Worm (Caenorhabditis elegans) whole organism, L4/young adult: ENCODE measurements around the gene dli-1.

Experiments
- W03F9.2 ChIP-seq: fragments of 150-350 bp; optimal IDR thresholded peaks from 2 replicates; lab custom pipeline; 2014; ENCODE audit warnings: missing biosample characterization, missing genetic modification characterization
- dao-5 ChIP-seq: sonication (generic microtip); optimal IDR thresholded peaks from 2 replicates; lab custom pipeline; 2016; ENCODE audit warnings: missing genotype, missing genetic modification characterization, moderate library complexity, missing compliant biosample characterization
- him-1 ChIP-seq: sonication (generic microtip); optimal IDR thresholded peaks from 2 replicates; lab custom pipeline; 2016; ENCODE audit warnings: missing genotype, missing genetic modification reagents, missing genetic modification characterization, missing compliant biosample characterization

- TF ChIP-seq him-1 (no peak), W03F9.2 (no peak), dao-5 (no peak)
Measured at ce11 chrIV:13142254-13142653, 43.7 kb upstream of the dli-1 start, which contains the start of gene spe-43.
